Worm (Caenorhabditis elegans) whole organism, L4/young adult: Measurements from ENCODE around the gene C26E1.2.

Experiments
- W03F9.2 ChIP-seq: fragments of 150-350 bp; optimal IDR thresholded peaks from 2 replicates; lab custom pipeline; 2014; ENCODE audit warnings: missing biosample characterization, missing genetic modification characterization
- dao-5 ChIP-seq: sonication (generic microtip); optimal IDR thresholded peaks from 2 replicates; lab custom pipeline; 2016; ENCODE audit warnings: missing genotype, missing genetic modification characterization, moderate library complexity, missing compliant biosample characterization
- him-1 ChIP-seq: sonication (generic microtip); optimal IDR thresholded peaks from 2 replicates; lab custom pipeline; 2016; ENCODE audit warnings: missing genotype, missing genetic modification reagents, missing genetic modification characterization, missing compliant biosample characterization

- TF ChIP-seq dao-5 (tag; lab: Kevin White, UChicago) (no peak), W03F9.2 (tag; lab: Kevin White, UChicago) (no peak), him-1 (tag; lab: Kevin White, UChicago) (no peak)
Observed at ce11 chrV:13309806-13310205, 4.9 kb downstream of the C26E1.2 start.
